Worm (Caenorhabditis elegans): ENCODE measurements around the gene ZK1128.7.

The ZK1128.7 gene

ce11 chrIII:10096525-10096972 is 40.3 kb upstream of the ZK1128.7 start (continued):
- TF ChIP-seq ceh-40 (GFP tag; IDR thresholded peaks at IDR 0.05): no peak
- TF ChIP-seq F39B2.1 (GFP tag; IDR thresholded peaks at IDR 0.05): no peak
- no peak for TF ChIP-seq hrde-1 (tag; optimal IDR thresholded peaks at IDR 0.05; ENCODE audit: borderline replicate concordance)
- no peak for TF ChIP-seq egrh-3 (GFP tag; IDR thresholded peaks at IDR 0.05)
- TF ChIP-seq madf-3 (GFP tag; IDR thresholded peaks at IDR 0.05): no peak
- peak; percentile 66 for TF ChIP-seq lin-54 (GFP tag; optimal IDR thresholded peaks at IDR 0.05)
- TF ChIP-seq bed-1 (GFP tag; IDR thresholded peaks at IDR 0.05): no peak
- no peak for TF ChIP-seq snpc-4 (GFP tag; optimal IDR thresholded peaks at IDR 0.05)
- TF ChIP-seq snpc-4 (tag; optimal IDR thresholded peaks at IDR 0.05): peak in 3 of 4 experiments; percentile 24 to 48 (median 32)
- no peak for TF ChIP-seq B0035.1 (tag; optimal IDR thresholded peaks at IDR 0.05)
- TF ChIP-seq mel-28 (tag; optimal IDR thresholded peaks at IDR 0.05; ENCODE audit: borderline replicate concordance): no peak
- no peak for TF ChIP-seq sea-2 (GFP tag; IDR thresholded peaks at IDR 0.05)
- peak; percentile 79 for TF ChIP-seq chd-7 (tag; optimal IDR thresholded peaks at IDR 0.05)
- TF ChIP-seq T26A5.8 (tag; optimal IDR thresholded peaks at IDR 0.05): no peak
- TF ChIP-seq lir-1 (GFP tag; conservative IDR thresholded peaks at IDR 0.05): 0 out of 2 replicates have a peak, but pooled peaks have one; percentile 30
- TF ChIP-seq him-1 (tag; optimal IDR thresholded peaks at IDR 0.05): no peak
- peak; percentile 60; the same call in 1 of the 2 replicates for TF ChIP-seq pbrm-1 (GFP tag; IDR thresholded peaks at IDR 0.05)
- TF ChIP-seq F55B11.4 (tag; optimal IDR thresholded peaks at IDR 0.05; ENCODE audit: borderline replicate concordance, insufficient read depth): no peak
- TF ChIP-seq unc-62 (GFP tag; optimal IDR thresholded peaks at IDR 0.05): no peak
- no peak for TF ChIP-seq madf-8 (GFP tag; conservative IDR thresholded peaks at IDR 0.05)
- TF ChIP-seq unc-130 (GFP tag; optimal IDR thresholded peaks at IDR 0.05): no peak
- no peak for TF ChIP-seq dpl-1 (GFP tag; optimal IDR thresholded peaks at IDR 0.05)
- TF ChIP-seq akir-1 (GFP tag; optimal IDR thresholded peaks at IDR 0.05): no peak
- no peak for TF ChIP-seq rec-8 (tag; optimal IDR thresholded peaks at IDR 0.05)
- peak; percentile 5 for TF ChIP-seq nhr-90 (tag; optimal IDR thresholded peaks at IDR 0.05)
- TF ChIP-seq hsf-1 (GFP tag; IDR thresholded peaks at IDR 0.05): no peak
- no peak for TF ChIP-seq sdz-38 (tag; optimal IDR thresholded peaks at IDR 0.05)
- TF ChIP-seq ztf-18 (tag; optimal IDR thresholded peaks at IDR 0.05): peak; percentile 63
- TF ChIP-seq ekl-4 (GFP tag; IDR thresholded peaks at IDR 0.05): peak; percentile 70
- TF ChIP-seq snpc-1.1 (tag; optimal IDR thresholded peaks at IDR 0.05; ENCODE audit: insufficient read depth): no peak
- TF ChIP-seq athp-1 (tag; optimal IDR thresholded peaks at IDR 0.05): peak; percentile 84
- TF ChIP-seq somi-1 (GFP tag; optimal IDR thresholded peaks at IDR 0.05): peak; percentile 71
- TF ChIP-seq Y67H2A.10 (GFP tag; conservative IDR thresholded peaks at IDR 0.05): no peak
- no peak for TF ChIP-seq mxl-1 (tag; optimal IDR thresholded peaks at IDR 0.05)
- TF ChIP-seq tlf-1 (GFP tag; optimal IDR thresholded peaks at IDR 0.05): peak; percentile 56
- TF ChIP-seq madf-6 (GFP tag; IDR thresholded peaks at IDR 0.05): no peak
- no peak for TF ChIP-seq fkh-3 (tag; optimal IDR thresholded peaks at IDR 0.05)
- TF ChIP-seq nfyb-1 (GFP tag; IDR thresholded peaks at IDR 0.05): peak; percentile 91
- TF ChIP-seq atf-7 (tag; optimal IDR thresholded peaks at IDR 0.05): peak; percentile 63
- TF ChIP-seq ztf-28 (GFP tag; IDR thresholded peaks at IDR 0.05): 0 out of 2 replicates have a peak, but pooled peaks have one; percentile 13
- 0 out of 2 replicates have a peak, but pooled peaks have one; percentile 27 for TF ChIP-seq rcor-1 (GFP tag; IDR thresholded peaks at IDR 0.05)
- no peak for TF ChIP-seq aptf-3 (GFP tag; IDR thresholded peaks at IDR 0.05)
- TF ChIP-seq hlh-12 (tag; optimal IDR thresholded peaks at IDR 0.05): no peak
- TF ChIP-seq attf-3 (GFP tag; conservative IDR thresholded peaks at IDR 0.05): no peak; the same call in 1 of the 2 replicates
- no peak for TF ChIP-seq tbx-9 (tag; optimal IDR thresholded peaks at IDR 0.05; ENCODE audit: borderline replicate concordance)
- no peak for TF ChIP-seq F23B12.7 (tag; optimal IDR thresholded peaks at IDR 0.05; ENCODE audit: insufficient read depth)
- TF ChIP-seq nfya-2 (GFP tag; IDR thresholded peaks at IDR 0.05): no peak
- TF ChIP-seq nhr-120 (GFP tag; IDR thresholded peaks at IDR 0.05): no peak
- no peak for TF ChIP-seq Y56A3A.18 (GFP tag; IDR thresholded peaks at IDR 0.05)
